Fruit fly (Drosophila melanogaster): ENCODE data around the gene Hsp70Bbb.

- TF ChIP-seq CG10462 (GFP tag; optimal IDR thresholded peaks at IDR 0.05): no peak
- TF ChIP-seq CG5953 (GFP tag; IDR thresholded peaks at IDR 0.05): no peak
- no peak for TF ChIP-seq en (GFP tag; optimal IDR thresholded peaks at IDR 0.05)
- TF ChIP-seq eyg (GFP tag; optimal IDR thresholded peaks at IDR 0.05): no peak
- TF ChIP-seq Dip3 (GFP tag; optimal IDR thresholded peaks at IDR 0.05): no peak
- TF ChIP-seq tgo (GFP tag; IDR thresholded peaks at IDR 0.05): no peak
- no peak for TF ChIP-seq scrt (GFP tag; optimal IDR thresholded peaks at IDR 0.05)
- no peak for TF ChIP-seq ranshi (GFP tag; IDR thresholded peaks at IDR 0.05)
- TF ChIP-seq ems (GFP tag; optimal IDR thresholded peaks at IDR 0.05): no peak
- no peak for TF ChIP-seq bigmax (GFP tag; optimal IDR thresholded peaks at IDR 0.05)
- TF ChIP-seq CG13287 (GFP tag; IDR thresholded peaks at IDR 0.05; ENCODE audit: partially characterized antibody): no peak
- TF ChIP-seq CG17612 (GFP tag; IDR thresholded peaks at IDR 0.05): no peak
- TF ChIP-seq rib (GFP tag; IDR thresholded peaks at IDR 0.05): no peak
- TF ChIP-seq CG7839 (tag; optimal IDR thresholded peaks at IDR 0.05): no peak
These were observed 23.6 kb downstream of the Hsp70Bbb start, which contains the start of gene Hug for dm6 chr3R:12525888-12526287.
